Fruit fly (Drosophila melanogaster) whole organism, embryonic: ENCODE results near the gene Obp99c.

Experiments used
- ATbp ChIP-seq: fragments of 200-800 bp; sonication (Bioruptor generic); optimal IDR thresholded peaks from 2 replicates; lab custom pipeline; 2017; ENCODE audit warnings: missing biosample characterization, mild to moderate bottlenecking, missing genetic modification characterization, missing genetic modification reagents
- Adf1 ChIP-seq: fragments of 200-800 bp; sonication (Bioruptor generic); IDR thresholded peaks from 2 replicates; pipeline ENCODE4 v1.3.6; 2022; ENCODE audit warnings: missing biosample characterization, missing genetic modification characterization
- Aef1 ChIP-seq: fragments of 200-800 bp; sonication (Bioruptor generic); IDR thresholded peaks from 3 replicates; pipeline ENCODE4 v1.3.6; 2022; ENCODE audit warnings: missing biosample characterization, missing genetic modification characterization
- C15 ChIP-seq: fragments of 200-800 bp; sonication (Bioruptor generic); IDR thresholded peaks from 3 replicates; pipeline ENCODE4 v1.3.6; 2022; ENCODE audit warnings: missing biosample characterization, missing genetic modification characterization
- CG10543 ChIP-seq: fragments of 200-800 bp; sonication (Bioruptor generic); optimal IDR thresholded peaks from 3 replicates; lab custom pipeline; 2017; ENCODE audit warnings: missing biosample characterization, mild to moderate bottlenecking, missing genetic modification characterization, moderate library complexity
- CG11504 ChIP-seq: fragments of 200-800 bp; sonication (Bioruptor generic); optimal IDR thresholded peaks from 3 replicates; lab custom pipeline; 2019; ENCODE audit warnings: missing biosample characterization, mild to moderate bottlenecking, missing genetic modification characterization, moderate library complexity
- CG14710 ChIP-seq: fragments of 200-800 bp; sonication (Bioruptor generic); optimal IDR thresholded peaks from 3 replicates; lab custom pipeline; 2019; ENCODE audit warnings: missing biosample characterization, mild to moderate bottlenecking, missing genetic modification characterization, moderate library complexity
- CG14965 ChIP-seq: fragments of 200-800 bp; sonication (Bioruptor generic); optimal IDR thresholded peaks from 2 replicates; lab custom pipeline; 2016; ENCODE audit warnings: missing biosample characterization, missing genetic modification characterization, borderline replicate concordance
- CG1529 ChIP-seq: fragments of 200-800 bp; sonication (Bioruptor generic); optimal IDR thresholded peaks from 3 replicates; lab custom pipeline; 2018; ENCODE audit warnings: missing biosample characterization, missing genetic modification characterization
- CG1602 ChIP-seq: fragments of 200-800 bp; sonication (Bioruptor generic); optimal IDR thresholded peaks from 3 replicates; lab custom pipeline; 2016; ENCODE audit warnings: missing biosample characterization, missing genetic modification characterization
- CG17802 ChIP-seq: fragments of 200-800 bp; sonication (Bioruptor generic); optimal IDR thresholded peaks from 2 replicates; lab custom pipeline; 2018; ENCODE audit warnings: missing biosample characterization, mild to moderate bottlenecking, missing genetic modification characterization, moderate library complexity
- CG2120 ChIP-seq: fragments of 200-800 bp; sonication (Bioruptor generic); optimal IDR thresholded peaks from 3 replicates; lab custom pipeline; 2016; ENCODE audit warnings: missing biosample characterization, missing genetic modification characterization
- CG2199 ChIP-seq: fragments of 200-800 bp; sonication (Bioruptor generic); IDR thresholded peaks from 3 replicates; pipeline ENCODE4 v1.3.6; 2022; ENCODE audit warnings: missing biosample characterization, missing genetic modification characterization
- CG30020 ChIP-seq: fragments of 200-800 bp; optimal IDR thresholded peaks from 2 replicates; lab custom pipeline; 2019; ENCODE audit warnings: missing biosample characterization, mild to moderate bottlenecking, missing genetic modification characterization, moderate library complexity
- CG30431 ChIP-seq: fragments of 200-800 bp; sonication (Bioruptor generic); optimal IDR thresholded peaks from 2 replicates; lab custom pipeline; 2017; ENCODE audit warnings: missing biosample characterization, missing genetic modification characterization
- CG3065 ChIP-seq: fragments of 200-800 bp; sonication (Bioruptor generic); optimal IDR thresholded peaks from 2 replicates; lab custom pipeline; 2016; ENCODE audit warnings: missing biosample characterization, missing genetic modification characterization
- CG31224 ChIP-seq: fragments of 200-800 bp; sonication (Bioruptor generic); IDR thresholded peaks from 2 replicates; pipeline ENCODE4 v1.3.6; 2022; ENCODE audit warnings: missing biosample characterization, missing genetic modification characterization
- CG31388 ChIP-seq: fragments of 200-800 bp; sonication (Bioruptor generic); optimal IDR thresholded peaks from 2 replicates; lab custom pipeline; 2016; ENCODE audit warnings: missing biosample characterization, missing genetic modification characterization
- CG34422 ChIP-seq: fragments of 200-800 bp; sonication (Bioruptor generic); IDR thresholded peaks from 3 replicates; pipeline ENCODE4 v1.3.6; 2022; ENCODE audit warnings: missing biosample characterization, missing genetic modification characterization
- CG4360 ChIP-seq: fragments of 200-800 bp; sonication (Bioruptor generic); IDR thresholded peaks from 2 replicates; pipeline ENCODE4 v1.3.6; 2022; ENCODE audit warnings: missing biosample characterization, missing genetic modification characterization
- CG4404 ChIP-seq: fragments of 200-800 bp; sonication (Bioruptor generic); IDR thresholded peaks from 2 replicates; pipeline ENCODE4 v1.3.6; 2022; ENCODE audit warnings: missing biosample characterization, missing genetic modification characterization
- CG7271 ChIP-seq: fragments of 200-800 bp; sonication (Bioruptor generic); optimal IDR thresholded peaks from 2 replicates; lab custom pipeline; 2018; ENCODE audit warnings: missing biosample characterization, mild to moderate bottlenecking, missing genetic modification characterization, moderate library complexity
- CG9727 ChIP-seq: fragments of 200-800 bp; sonication (Bioruptor generic); optimal IDR thresholded peaks from 3 replicates; lab custom pipeline; 2017; ENCODE audit warnings: missing biosample characterization, mild to moderate bottlenecking, missing genetic modification characterization
- E2f2 ChIP-seq: fragments of 200-800 bp; sonication (Bioruptor generic); IDR thresholded peaks from 2 replicates; pipeline ENCODE4 v1.3.6; 2022; ENCODE audit warnings: missing biosample characterization, missing genetic modification characterization
- ERR ChIP-seq: fragments of 200-800 bp; sonication (Bioruptor generic); optimal IDR thresholded peaks from 2 replicates; lab custom pipeline; 2016; ENCODE audit warnings: missing biosample characterization, missing genetic modification characterization
- Elba2 ChIP-seq: fragments of 200-800 bp; sonication (Bioruptor generic); optimal IDR thresholded peaks from 3 replicates; lab custom pipeline; 2016; ENCODE audit warnings: missing biosample characterization, missing genetic modification characterization
- Ets97D ChIP-seq: fragments of 200-800 bp; sonication (Bioruptor generic); optimal IDR thresholded peaks from 3 replicates; lab custom pipeline; 2016; ENCODE audit warnings: missing biosample characterization, missing genetic modification characterization
- GATAe ChIP-seq: fragments of 200-800 bp; sonication (Bioruptor generic); conservative IDR thresholded peaks from 2 replicates; pipeline ENCODE4 v1.3.6; 2022; ENCODE audit warnings: missing biosample characterization, missing genetic modification characterization
- HmgD ChIP-seq: fragments of 200-800 bp; sonication (Bioruptor generic); optimal IDR thresholded peaks from 3 replicates; lab custom pipeline; 2016; ENCODE audit warnings: missing biosample characterization, missing genetic modification characterization
- Max ChIP-seq: fragments of 200-800 bp; sonication (Bioruptor generic); optimal IDR thresholded peaks from 2 replicates; lab custom pipeline; 2016; ENCODE audit warnings: missing biosample characterization, mild to moderate bottlenecking, missing genetic modification characterization
- NFAT ChIP-seq: fragments of 200-800 bp; sonication (Bioruptor generic); IDR thresholded peaks from 2 replicates; pipeline ENCODE4 v1.3.6; 2022; ENCODE audit warnings: missing biosample characterization, missing genetic modification characterization
- Scr ChIP-seq: fragments of 200-800 bp; sonication (Bioruptor generic); IDR thresholded peaks from 2 replicates; pipeline ENCODE4 v1.3.6; 2022; ENCODE audit warnings: missing biosample characterization, missing genetic modification characterization; ENCODE audit not compliant: partially characterized antibody
- Tbp ChIP-seq: fragments of >200 bp; optimal IDR thresholded peaks from 2 replicates; lab custom pipeline; 2018; ENCODE audit warnings: missing biosample characterization, missing genetic modification characterization
- ato ChIP-seq: fragments of 200-800 bp; sonication (Bioruptor generic); IDR thresholded peaks from 2 replicates; pipeline ENCODE4 v1.3.6; 2022; ENCODE audit warnings: missing biosample characterization, missing genetic modification characterization; ENCODE audit not compliant: partially characterized antibody
- bsh ChIP-seq, 2 experiments: fragments of 200-800 bp; sonication (Bioruptor generic); optimal IDR thresholded peaks; 2 replicates each; lab custom pipeline; 2017 to 2018; ENCODE audit warnings: mild to moderate bottlenecking in 2 of 2, missing biosample characterization in 2 of 2, missing genetic modification characterization in 2 of 2, moderate library complexity in 1 of 2
- cg ChIP-seq: fragments of 200-800 bp; sonication (Bioruptor generic); optimal IDR thresholded peaks from 3 replicates; lab custom pipeline; 2019; ENCODE audit warnings: missing biosample characterization, mild to moderate bottlenecking, missing genetic modification characterization, moderate library complexity
- chn ChIP-seq: fragments of 200-800 bp; sonication (Bioruptor generic); optimal IDR thresholded peaks from 2 replicates; lab custom pipeline; 2016; ENCODE audit warnings: missing biosample characterization, missing genetic modification characterization
- ems ChIP-seq: fragments of 200-800 bp; sonication (Bioruptor generic); optimal IDR thresholded peaks from 3 replicates; lab custom pipeline; 2016; ENCODE audit warnings: missing biosample characterization, missing genetic modification characterization
- ken ChIP-seq: fragments of 200-800 bp; sonication (Bioruptor generic); IDR thresholded peaks from 3 replicates; pipeline ENCODE4 v1.3.6; 2022; ENCODE audit warnings: missing biosample characterization, missing genetic modification characterization
- kni ChIP-seq: fragments of 200-800 bp; sonication (Bioruptor generic); optimal IDR thresholded peaks from 3 replicates; lab custom pipeline; 2017; ENCODE audit warnings: mild to moderate bottlenecking, missing biosample characterization, missing genetic modification reagents, missing genetic modification characterization
- lbe ChIP-seq: fragments of 200-800 bp; sonication (Bioruptor generic); optimal IDR thresholded peaks from 2 replicates; lab custom pipeline; 2016; ENCODE audit warnings: missing biosample characterization, mild to moderate bottlenecking, missing genetic modification characterization
- lmd ChIP-seq: fragments of 200-800 bp; sonication (Bioruptor generic); IDR thresholded peaks from 2 replicates; pipeline ENCODE4 v1.3.6; 2022; ENCODE audit warnings: missing biosample characterization, missing genetic modification characterization
- lola ChIP-seq, 3 experiments: fragments of >200 bp in 2 of 3; fragments of 200-800 bp in 1 of 3; sonication (Bioruptor generic) in 1 of 3; optimal IDR thresholded peaks; 2 replicates each; lab custom pipeline; 2017 to 2019; ENCODE audit warnings: missing biosample characterization in 3 of 3, missing genetic modification characterization in 3 of 3, mild to moderate bottlenecking in 1 of 3, moderate library complexity in 1 of 3
- nerfin-1 ChIP-seq: fragments of 200-800 bp; sonication (Bioruptor generic); optimal IDR thresholded peaks from 3 replicates; lab custom pipeline; 2019; ENCODE audit warnings: missing biosample characterization, mild to moderate bottlenecking, missing genetic modification characterization, moderate library complexity
- pita ChIP-seq: fragments of 200-800 bp; sonication (Bioruptor generic); optimal IDR thresholded peaks from 2 replicates; lab custom pipeline; 2017; ENCODE audit warnings: missing biosample characterization, mild to moderate bottlenecking, missing genetic modification characterization
- pnt ChIP-seq: fragments of 200-800 bp; sonication (Bioruptor generic); optimal IDR thresholded peaks from 3 replicates; lab custom pipeline; 2016; ENCODE audit warnings: missing biosample characterization, missing genetic modification characterization
- scrt ChIP-seq: fragments of 200-800 bp; sonication (Bioruptor generic); optimal IDR thresholded peaks from 2 replicates; lab custom pipeline; 2018; ENCODE audit warnings: missing biosample characterization, mild to moderate bottlenecking, missing genetic modification characterization, moderate library complexity
- shn ChIP-seq: fragments of 200-800 bp; sonication (Bioruptor generic); optimal IDR thresholded peaks from 3 replicates; lab custom pipeline; 2016; ENCODE audit warnings: missing biosample characterization, missing genetic modification characterization
- ssp ChIP-seq: fragments of 200-800 bp; sonication (Bioruptor generic); IDR thresholded peaks from 2 replicates; pipeline ENCODE4 v1.3.6; 2022; ENCODE audit warnings: missing biosample characterization, missing genetic modification characterization
- trem ChIP-seq: fragments of 200-800 bp; optimal IDR thresholded peaks from 3 replicates; lab custom pipeline; 2019; ENCODE audit warnings: missing biosample characterization, mild to moderate bottlenecking, missing genetic modification characterization, moderate library complexity
- zen ChIP-seq: fragments of 200-800 bp; sonication (Bioruptor generic); optimal IDR thresholded peaks from 3 replicates; lab custom pipeline; 2018; ENCODE audit warnings: missing biosample characterization, mild to moderate bottlenecking, missing genetic modification characterization, moderate library complexity

Gene Obp99c

DNA sequence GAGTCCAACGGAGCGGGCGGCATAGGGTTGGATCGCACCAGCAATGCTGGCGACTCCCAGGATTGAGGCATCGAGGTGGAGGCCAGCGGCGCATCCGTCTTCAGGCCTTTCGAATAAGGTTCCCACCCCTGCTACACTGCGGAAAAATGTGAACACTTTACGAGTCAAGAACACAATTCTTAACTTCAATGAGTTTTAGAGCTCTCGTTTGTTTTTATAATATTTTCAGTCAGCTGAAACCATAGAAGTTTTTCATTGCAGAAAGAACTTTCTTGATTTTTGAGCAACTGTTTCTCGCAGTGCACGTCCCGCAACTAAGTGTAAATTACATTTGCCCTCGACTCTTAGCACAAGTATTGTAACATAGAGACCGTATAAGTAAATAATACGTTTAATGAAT, 7.2 kb upstream of the Obp99c start (continued):
- TF ChIP-seq pnt (GFP tag; lab: Kevin White, UChicago) (peak; percentile 29), CG17802 (tag; lab: Kevin White, UChicago) (peak; percentile 21), CG9727 (GFP tag; lab: Kevin White, UChicago) (peak; percentile 59), CG10543 (GFP tag; lab: Kevin White, UChicago) (no peak), Ets97D (GFP tag; lab: Kevin White, UChicago) (no peak), ken (GFP tag; lab: Robert Waterston, UW) (0 out of 3 replicates have a peak, but pooled peaks have one; percentile 16), CG4404 (GFP tag; lab: Robert Waterston, UW) (peak; percentile 67), Tbp (no peak), chn (GFP tag; lab: Kevin White, UChicago) (peak; percentile 6), kni (GFP tag; lab: Kevin White, UChicago) (no peak), ems (no peak), cg (no peak), Scr (GFP tag; lab: Robert Waterston, UW) (no peak), HmgD (GFP tag; lab: Kevin White, UChicago) (no peak), zen (tag; lab: Kevin White, UChicago) (peak; percentile 75), CG3065 (no peak), Adf1 (GFP tag; lab: Robert Waterston, UW) (no peak), lola (GFP tag; optimal IDR thresholded peaks at IDR 0.05; lab: Kevin White, UChicago) (peak in 1 of 3 experiments; percentile 28), nerfin-1 (no peak), Aef1 (no peak), GATAe (no peak), NFAT (GFP tag; lab: Robert Waterston, UW) (no peak), CG1602 (GFP tag; lab: Kevin White, UChicago) (peak; percentile 18), scrt (GFP tag; lab: Kevin White, UChicago) (no peak), CG4360 (0 out of 2 replicates have a peak, but pooled peaks have one; percentile 15), CG2199 (GFP tag; lab: Robert Waterston, UW) (no peak), CG31388 (GFP tag; lab: Kevin White, UChicago) (no peak), CG34422 (0 out of 3 replicates have a peak, but pooled peaks have one; percentile 11), shn (GFP tag; lab: Kevin White, UChicago) (no peak), ato (GFP tag; lab: Robert Waterston, UW) (no peak), lbe (GFP tag; lab: Kevin White, UChicago) (no peak), pita (GFP tag; lab: Kevin White, UChicago) (no peak), ssp (GFP tag; lab: Robert Waterston, UW) (0 out of 2 replicates have a peak, but pooled peaks have one; percentile 14), E2f2 (no peak), CG11504 (peak; percentile 17), ATbp (GFP tag; lab: Kevin White, UChicago) (no peak), trem (tag; lab: Kevin White, UChicago) (peak; percentile 27), CG14710 (tag; lab: Kevin White, UChicago) (peak; percentile 38), C15 (GFP tag; lab: Robert Waterston, UW) (no peak), Elba2 (GFP tag; lab: Kevin White, UChicago) (peak; percentile 40), Max (no peak), CG7271 (tag; lab: Kevin White, UChicago) (no peak), CG14965 (GFP tag; lab: Kevin White, UChicago) (no peak), CG2120 (GFP tag; lab: Kevin White, UChicago) (no peak), CG1529 (GFP tag; lab: Kevin White, UChicago) (no peak), CG30431 (GFP tag; lab: Kevin White, UChicago) (no peak), bsh (GFP tag; optimal IDR thresholded peaks at IDR 0.05; lab: Kevin White, UChicago) (peak in 1 of 2 experiments; percentile 32), lmd (GFP tag; lab: Robert Waterston, UW) (peak; percentile 19; the same call in 1 of the 2 replicates), CG31224 (GFP tag; lab: Robert Waterston, UW) (no peak), CG30020 (no peak), ERR (GFP tag; lab: Kevin White, UChicago) (no peak)
